Worm (Caenorhabditis elegans): Measurements from ENCODE around the gene C14C10.10.

Gene C14C10.10

DNA sequence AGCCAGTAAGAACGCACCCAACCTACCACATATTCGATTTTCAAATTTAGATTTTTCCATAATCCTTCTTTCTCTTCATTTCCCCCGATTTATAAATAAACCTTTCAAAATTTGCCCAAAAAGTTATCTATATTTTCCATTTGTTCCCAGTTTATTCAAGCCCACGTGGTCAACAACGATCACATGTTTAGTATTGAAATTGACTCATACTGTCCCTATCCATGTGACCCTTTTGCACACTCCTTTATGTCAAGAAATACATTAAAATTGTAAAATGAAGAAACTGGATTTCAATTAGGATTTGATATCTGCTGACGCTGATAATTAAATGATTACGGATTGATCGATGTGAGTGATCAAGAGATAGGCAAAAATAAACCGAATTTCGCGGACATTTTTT is 36.3 kb upstream of the C14C10.10 start:
- TF ChIP-seq tbx-2 (tag; optimal IDR thresholded peaks at IDR 0.05) (no peak), ceh-31 (tag; optimal IDR thresholded peaks at IDR 0.05) (no peak), C08G9.2 (tag; optimal IDR thresholded peaks at IDR 0.05) (no peak), lin-11 (tag; optimal IDR thresholded peaks at IDR 0.05) (no peak), unc-3 (GFP tag; conservative IDR thresholded peaks at IDR 0.05) (no peak), unc-3 (tag; optimal IDR thresholded peaks at IDR 0.05) (no peak), che-1 (tag; optimal IDR thresholded peaks at IDR 0.05) (no peak), sox-4 (tag; optimal IDR thresholded peaks at IDR 0.05) (no peak), K02D7.2 (tag; optimal IDR thresholded peaks at IDR 0.05) (no peak), dmd-4 (tag; optimal IDR thresholded peaks at IDR 0.05; ENCODE audit: borderline replicate concordance) (no peak), ceh-18 (tag; optimal IDR thresholded peaks at IDR 0.05) (no peak), ceh-45 (GFP tag; IDR thresholded peaks at IDR 0.05) (no peak)

DNA sequence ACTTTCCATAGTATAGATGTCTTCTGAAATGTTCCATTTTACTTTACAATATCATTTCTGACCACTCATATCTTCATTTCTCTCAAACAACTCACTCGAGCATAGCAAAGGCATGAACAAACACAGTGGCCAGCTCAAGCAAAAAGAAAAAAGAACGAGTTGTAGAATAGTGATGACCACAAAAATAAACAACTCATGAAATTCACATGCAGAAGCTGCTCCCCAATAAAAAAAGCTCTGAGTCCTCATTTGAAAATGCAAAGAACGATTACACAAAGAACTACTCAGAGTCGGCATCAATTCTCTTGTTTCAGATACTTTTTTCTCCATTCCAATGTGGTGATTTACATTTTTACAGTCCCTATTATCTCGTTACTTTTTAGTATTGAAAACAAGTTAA is 35.8 kb upstream of the C14C10.10 start:
- no peak for TF ChIP-seq sdc-2 (tag; optimal IDR thresholded peaks at IDR 0.05)
- TF ChIP-seq hlh-8 (tag; optimal IDR thresholded peaks at IDR 0.05) = no peak
- TF ChIP-seq F13H6.1 (tag; optimal IDR thresholded peaks at IDR 0.05) = no peak
- no peak for TF ChIP-seq hlh-6 (tag; optimal IDR thresholded peaks at IDR 0.05)
- TF ChIP-seq fax-1 (tag; optimal IDR thresholded peaks at IDR 0.05) = no peak
- TF ChIP-seq sox-2 (GFP tag; IDR thresholded peaks at IDR 0.05) = no peak
- TF ChIP-seq elt-2 (tag; optimal IDR thresholded peaks at IDR 0.05) = no peak
- no peak for TF ChIP-seq pax-1 (tag; optimal IDR thresholded peaks at IDR 0.05)
- no peak for TF ChIP-seq unc-42 (tag; optimal IDR thresholded peaks at IDR 0.05)
- TF ChIP-seq lim-6 (tag; optimal IDR thresholded peaks at IDR 0.05) = no peak
- TF ChIP-seq ceh-18 (tag; optimal IDR thresholded peaks at IDR 0.05) = no peak
- TF ChIP-seq ceh-24 (tag; optimal IDR thresholded peaks at IDR 0.05) = no peak
- TF ChIP-seq dmd-4 (tag; optimal IDR thresholded peaks at IDR 0.05; ENCODE audit: borderline replicate concordance) = no peak
- TF ChIP-seq pat-9 (tag; optimal IDR thresholded peaks at IDR 0.05) = no peak
- no peak for TF ChIP-seq rnt-1 (tag; optimal IDR thresholded peaks at IDR 0.05)
- TF ChIP-seq nhr-11 (tag; optimal IDR thresholded peaks at IDR 0.05) = no peak

DNA sequence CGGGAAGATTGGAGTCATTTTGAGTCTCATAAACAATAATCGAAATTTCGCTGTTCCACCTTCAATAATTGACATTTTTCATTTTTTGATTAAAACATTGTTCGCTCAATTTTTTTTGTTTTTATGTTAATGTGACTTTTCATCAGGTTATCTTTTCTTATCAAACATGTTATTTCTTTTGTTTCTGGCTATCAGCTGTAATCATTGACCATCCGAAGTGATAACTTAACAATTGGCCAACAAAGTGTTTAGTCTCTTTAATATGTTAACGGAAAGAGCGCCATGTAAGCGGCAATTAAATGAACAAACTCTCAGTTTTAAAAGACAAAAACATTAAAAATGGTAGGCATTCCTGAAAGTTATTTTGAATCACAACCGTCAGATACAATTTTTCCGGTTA is 35.1 kb upstream of the C14C10.10 start:
- TF ChIP-seq elt-2 (tag; optimal IDR thresholded peaks at IDR 0.05) (peak; percentile 93), lim-6 (tag; optimal IDR thresholded peaks at IDR 0.05) (no peak)

DNA sequence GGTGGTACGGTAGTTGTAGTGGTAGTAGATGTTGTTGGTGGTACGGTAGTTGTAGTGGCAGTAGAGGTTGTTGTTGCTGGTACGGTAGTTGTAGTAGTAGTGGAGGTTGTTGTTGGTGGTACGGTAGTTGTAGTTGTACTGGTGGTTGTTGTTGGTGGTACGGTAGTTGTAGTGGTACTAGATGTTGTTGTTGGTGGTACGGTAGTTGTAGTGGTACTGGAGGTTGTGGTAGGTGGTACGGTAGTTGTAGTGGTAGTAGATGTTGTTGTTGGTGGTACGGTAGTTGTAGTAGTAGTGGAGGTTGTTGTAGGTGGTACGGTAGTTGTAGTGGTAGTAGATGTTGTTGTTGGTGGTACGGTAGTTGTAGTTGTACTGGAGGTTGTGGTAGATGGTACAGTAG is 34.1 kb upstream of the C14C10.10 start:
- TF ChIP-seq sox-4 (tag; optimal IDR thresholded peaks at IDR 0.05) (peak; percentile 36), madf-2 (tag; optimal IDR thresholded peaks at IDR 0.05) (no peak)

DNA sequence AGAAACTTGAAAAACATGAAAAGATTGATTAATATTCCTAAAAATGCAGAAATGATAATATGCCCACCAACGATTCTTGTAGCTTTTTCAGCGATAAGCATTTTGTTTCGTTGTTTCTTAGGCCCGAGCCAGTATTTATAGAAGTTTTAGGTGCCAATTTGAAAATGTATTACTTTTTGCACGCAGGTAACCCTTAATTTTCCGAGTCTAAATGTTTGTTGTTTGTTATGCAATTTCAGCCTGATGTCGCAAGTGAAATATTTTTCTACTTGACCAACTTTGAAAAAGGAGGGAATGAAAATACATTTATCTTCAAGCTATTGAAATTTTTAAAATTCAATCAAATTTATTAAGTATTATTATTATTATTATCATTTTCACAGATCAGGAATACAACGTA is 33.1 kb upstream of the C14C10.10 start, which contains the start of gene srx-113:
Gene srx-113 (minus strand): TSS at position 101 of the 400 bp plus-strand sequence.
- TF ChIP-seq ttx-3 (tag; optimal IDR thresholded peaks at IDR 0.05) (no peak), madf-2 (tag; optimal IDR thresholded peaks at IDR 0.05) (no peak), K02D7.2 (tag; optimal IDR thresholded peaks at IDR 0.05) (no peak), rnt-1 (tag; optimal IDR thresholded peaks at IDR 0.05) (no peak), unc-86 (tag; optimal IDR thresholded peaks at IDR 0.05) (no peak), pag-3 (tag; optimal IDR thresholded peaks at IDR 0.05; ENCODE audit: borderline replicate concordance) (no peak), odd-2 (tag; optimal IDR thresholded peaks at IDR 0.05) (no peak), F13H6.1 (tag; optimal IDR thresholded peaks at IDR 0.05) (no peak), dve-1 (tag; optimal IDR thresholded peaks at IDR 0.05) (no peak), hlh-6 (tag; optimal IDR thresholded peaks at IDR 0.05) (no peak), hlh-15 (tag; optimal IDR thresholded peaks at IDR 0.05) (no peak), ztf-16 (tag; optimal IDR thresholded peaks at IDR 0.05) (no peak), mec-3 (tag; optimal IDR thresholded peaks at IDR 0.05; ENCODE audit: borderline replicate concordance) (no peak), syd-9 (tag; optimal IDR thresholded peaks at IDR 0.05) (no peak), T23F11.4 (GFP tag; optimal IDR thresholded peaks at IDR 0.05) (no peak), ceh-24 (tag; optimal IDR thresholded peaks at IDR 0.05) (no peak), ceh-30 (tag; optimal IDR thresholded peaks at IDR 0.05) (no peak), pat-9 (tag; optimal IDR thresholded peaks at IDR 0.05) (no peak), ceh-14 (tag; optimal IDR thresholded peaks at IDR 0.05) (no peak), tbx-7 (tag; optimal IDR thresholded peaks at IDR 0.05) (no peak)

Data from whole organism, late embryonic.